Worm (Caenorhabditis elegans) whole organism, L4 larva: ENCODE results near the gene hrg-10.

Experiments
- F26F4.8 ChIP-seq: fragments of 200-800 bp; sonication (Bioruptor generic); conservative IDR thresholded peaks from 2 replicates; pipeline ENCODE4 v1.3.6; 2022; ENCODE audit warnings: missing genetic modification characterization, missing compliant biosample characterization
- T20F7.1 ChIP-seq: fragments of 200-800 bp; sonication (Bioruptor generic); optimal IDR thresholded peaks from 2 replicates; lab custom pipeline; 2018; ENCODE audit warnings: mild to moderate bottlenecking, missing genetic modification characterization, missing compliant biosample characterization
- Y5F2A.4 ChIP-seq: fragments of 200-800 bp; sonication (Bioruptor generic); optimal IDR thresholded peaks from 2 replicates; lab custom pipeline; 2018; ENCODE audit warnings: mild to moderate bottlenecking, missing genetic modification characterization, missing compliant biosample characterization
- ZK337.2 ChIP-seq: fragments of 200-800 bp; sonication (Bioruptor generic); IDR thresholded peaks from 2 replicates; pipeline ENCODE4 v1.3.6; 2022; ENCODE audit warnings: missing genetic modification reagents, missing genetic modification characterization, missing compliant biosample characterization
- ZK546.5 ChIP-seq, 2 experiments: sonication (generic microtip); optimal IDR thresholded peaks; 2 replicates each; lab custom pipeline; 2017; ENCODE audit warnings: missing biosample characterization in 2 of 2, missing genetic modification characterization in 2 of 2
- arid-1 ChIP-seq: fragments of 200-800 bp; sonication (Bioruptor generic); conservative IDR thresholded peaks from 2 replicates; pipeline ENCODE4 v1.3.6; 2022; ENCODE audit warnings: missing genetic modification reagents, missing genetic modification characterization, missing compliant biosample characterization
- ceh-32 ChIP-seq: sonication (generic microtip); optimal IDR thresholded peaks from 2 replicates; lab custom pipeline; 2016; ENCODE audit warnings: mild to moderate bottlenecking, missing genetic modification characterization, missing compliant biosample characterization; ENCODE audit not compliant: poor library complexity
- ces-1 ChIP-seq: fragments of 150-350 bp; sonication (generic microtip); optimal IDR thresholded peaks from 4 replicates; lab custom pipeline; 2014; ENCODE audit warnings: missing biosample characterization, missing genetic modification reagents, missing genetic modification characterization
- daf-12 ChIP-seq: fragments of 150-350 bp; optimal IDR thresholded peaks from 2 replicates; lab custom pipeline; 2014; ENCODE audit warnings: missing biosample characterization, missing genetic modification reagents, missing genetic modification characterization
- dmd-9 ChIP-seq: fragments of 200-800 bp; sonication (Bioruptor generic); IDR thresholded peaks from 2 replicates; pipeline ENCODE4 v1.3.6; 2022; ENCODE audit warnings: missing genetic modification reagents, missing genetic modification characterization, missing compliant biosample characterization
- dpl-1 ChIP-seq: fragments of 150-350 bp; optimal IDR thresholded peaks from 2 replicates; lab custom pipeline; 2014; ENCODE audit warnings: missing biosample characterization, missing genetic modification reagents, missing genetic modification characterization
- duxl-1 ChIP-seq: sonication (generic microtip); optimal IDR thresholded peaks from 2 replicates; lab custom pipeline; 2016; ENCODE audit warnings: mild to moderate bottlenecking, missing genetic modification characterization, moderate library complexity, missing compliant biosample characterization; ENCODE audit not compliant: poor library complexity
- egl-43 ChIP-seq: fragments of 200-800 bp; sonication (Bioruptor generic); IDR thresholded peaks from 2 replicates; pipeline ENCODE4 v1.3.6; 2022; ENCODE audit warnings: missing genetic modification reagents, missing genetic modification characterization, missing compliant biosample characterization
- hlh-30 ChIP-seq: sonication (generic microtip); optimal IDR thresholded peaks from 2 replicates; lab custom pipeline; 2017; ENCODE audit warnings: antibody characterized with exemption, mild to moderate bottlenecking, missing genetic modification characterization, missing compliant biosample characterization; ENCODE audit not compliant: insufficient read depth
- lin-1 ChIP-seq: fragments of 200-800 bp; sonication (Bioruptor generic); IDR thresholded peaks from 2 replicates; pipeline ENCODE4 v1.3.6; 2022; ENCODE audit warnings: missing genetic modification reagents, missing genetic modification characterization, missing compliant biosample characterization
- lir-3 ChIP-seq: sonication (generic microtip); optimal IDR thresholded peaks from 2 replicates; lab custom pipeline; 2016; ENCODE audit warnings: mild to moderate bottlenecking, missing genetic modification characterization, missing compliant biosample characterization
- lsy-2 ChIP-seq, 2 experiments: fragments of 150-350 bp in 1 of 2; sonication (generic microtip) in 1 of 2; optimal IDR thresholded peaks; 2 replicates each; lab custom pipeline; 2014 to 2017; ENCODE audit warnings: missing biosample characterization in 2 of 2, missing genetic modification characterization in 2 of 2
- mdl-1 ChIP-seq, 2 experiments: fragments of 150-350 bp in 1 of 2; sonication (generic microtip) in 1 of 2; optimal IDR thresholded peaks; 2 replicates each; lab custom pipeline; 2014 to 2017; ENCODE audit warnings: missing biosample characterization in 2 of 2, missing genetic modification characterization in 2 of 2
- mdt-29 ChIP-seq: fragments of 200-800 bp; sonication (Bioruptor generic); IDR thresholded peaks from 2 replicates; pipeline ENCODE4 v1.3.6; 2022; ENCODE audit warnings: missing genetic modification reagents, missing genetic modification characterization, missing compliant biosample characterization
- mes-2 ChIP-seq: sonication (generic microtip); optimal IDR thresholded peaks from 2 replicates; lab custom pipeline; 2016; ENCODE audit warnings: missing genotype, mild to moderate bottlenecking, missing genetic modification characterization, missing compliant biosample characterization; ENCODE audit not compliant: poor library complexity, severe bottlenecking
- nhr-10 ChIP-seq: fragments of 150-350 bp; optimal IDR thresholded peaks from 2 replicates; lab custom pipeline; 2014; ENCODE audit warnings: missing biosample characterization, missing genetic modification characterization
- nhr-11 ChIP-seq: fragments of 150-350 bp; optimal IDR thresholded peaks from 2 replicates; lab custom pipeline; 2014; ENCODE audit warnings: missing biosample characterization, missing genetic modification characterization
- nhr-111 ChIP-seq: fragments of 200-800 bp; sonication (Bioruptor generic); optimal IDR thresholded peaks from 2 replicates; lab custom pipeline; 2018; ENCODE audit warnings: mild to moderate bottlenecking, missing genetic modification characterization, missing compliant biosample characterization
- nhr-237 ChIP-seq: sonication (generic microtip); optimal IDR thresholded peaks from 2 replicates; lab custom pipeline; 2017; ENCODE audit warnings: missing biosample characterization, missing genetic modification characterization
- nhr-41 ChIP-seq: fragments of 200-800 bp; sonication (Bioruptor generic); IDR thresholded peaks from 2 replicates; pipeline ENCODE4 v1.3.6; 2022; ENCODE audit warnings: missing genetic modification reagents, missing genetic modification characterization, missing compliant biosample characterization
- nhr-48 ChIP-seq: sonication (generic microtip); optimal IDR thresholded peaks from 2 replicates; lab custom pipeline; 2016; ENCODE audit warnings: mild to moderate bottlenecking, missing genetic modification characterization, missing compliant biosample characterization
- nhr-6 ChIP-seq: fragments of 150-350 bp; optimal IDR thresholded peaks from 2 replicates; lab custom pipeline; 2014; ENCODE audit warnings: missing biosample characterization, missing genetic modification characterization
- pha-4 ChIP-seq, 2 experiments: fragments of 150-350 bp in 1 of 2; fragments of 200-800 bp in 1 of 2; sonication (Bioruptor generic) in 1 of 2; IDR thresholded peaks in 1 of 2; optimal IDR thresholded peaks in 1 of 2; 2 replicates each; pipeline versions ENCODE4 v1.3.6 to Lab custom; 2014 to 2022; ENCODE audit warnings: missing genetic modification characterization in 2 of 2, missing genetic modification reagents in 2 of 2, missing biosample characterization in 1 of 2, missing compliant biosample characterization in 1 of 2
- php-3 ChIP-seq: fragments of 200-800 bp; sonication (Bioruptor generic); IDR thresholded peaks from 2 replicates; pipeline ENCODE4 v1.3.6; 2022; ENCODE audit warnings: missing genetic modification reagents, missing genetic modification characterization, missing compliant biosample characterization
- rbr-2 ChIP-seq: sonication (generic microtip); optimal IDR thresholded peaks from 2 replicates; lab custom pipeline; 2016; ENCODE audit warnings: missing genotype, missing genetic modification characterization, missing compliant biosample characterization
- saeg-2 ChIP-seq: fragments of 200-800 bp; sonication (Bioruptor generic); IDR thresholded peaks from 2 replicates; pipeline ENCODE4 v1.3.6; 2022; ENCODE audit warnings: missing genetic modification reagents, missing genetic modification characterization, missing compliant biosample characterization
- set-16 ChIP-seq: fragments of 200-800 bp; sonication (Bioruptor generic); IDR thresholded peaks from 2 replicates; pipeline ENCODE4 v1.3.6; 2022; ENCODE audit warnings: missing genetic modification reagents, missing genetic modification characterization, missing compliant biosample characterization
- skn-1 ChIP-seq: fragments of 150-350 bp; optimal IDR thresholded peaks from 2 replicates; lab custom pipeline; 2014; ENCODE audit warnings: missing biosample characterization, missing genetic modification characterization
- snpc-1.2 ChIP-seq: fragments of 200-800 bp; sonication (Bioruptor generic); IDR thresholded peaks from 2 replicates; pipeline ENCODE4 v1.3.6; 2022; ENCODE audit warnings: missing genetic modification reagents, missing genetic modification characterization, missing compliant biosample characterization
- tag-97 ChIP-seq: fragments of 200-800 bp; sonication (Bioruptor generic); IDR thresholded peaks from 2 replicates; pipeline ENCODE4 v1.3.6; 2022; ENCODE audit warnings: missing genetic modification characterization, missing compliant biosample characterization
- tra-1 ChIP-seq: fragments of 200-800 bp; sonication (Bioruptor generic); IDR thresholded peaks from 2 replicates; pipeline ENCODE4 v1.3.6; 2022; ENCODE audit warnings: missing genetic modification reagents, missing genetic modification characterization, missing compliant biosample characterization
- unc-130 ChIP-seq: sonication (generic microtip); optimal IDR thresholded peaks from 2 replicates; lab custom pipeline; 2016; ENCODE audit warnings: missing genetic modification reagents, missing genetic modification characterization, missing compliant biosample characterization
- unc-39 ChIP-seq: sonication (generic microtip); optimal IDR thresholded peaks from 2 replicates; lab custom pipeline; 2017; ENCODE audit warnings: missing biosample characterization, missing genetic modification characterization
- vab-7 ChIP-seq: fragments of 200-800 bp; sonication (Bioruptor generic); IDR thresholded peaks from 2 replicates; pipeline ENCODE4 v1.3.6; 2022; ENCODE audit warnings: missing genetic modification reagents, missing genetic modification characterization, missing compliant biosample characterization
- zfp-2 ChIP-seq: sonication (generic microtip); optimal IDR thresholded peaks from 2 replicates; lab custom pipeline; 2016; ENCODE audit warnings: mild to moderate bottlenecking, missing genetic modification characterization, missing compliant biosample characterization
- ztf-11 ChIP-seq: fragments of 150-350 bp; optimal IDR thresholded peaks from 2 replicates; lab custom pipeline; 2014; ENCODE audit warnings: missing biosample characterization, missing genetic modification characterization

Gene hrg-10

ce11 chrV:18967479-18968056 is 10.5 kb upstream of the hrg-10 start, which contains the start of gene Y39B6A.43 (continued):
- peak; percentile 31 for TF ChIP-seq ceh-32 (tag; lab: Kevin White, UChicago)
- TF ChIP-seq zfp-2, result peak; percentile 81
- peak; percentile 80 for TF ChIP-seq Y5F2A.4 (GFP tag; lab: Kevin White, UChicago)
- TF ChIP-seq egl-43 (GFP tag; lab: Robert Waterston, UW), result peak; percentile 93
- TF ChIP-seq lsy-2 (tag; optimal IDR thresholded peaks at IDR 0.05; lab: Kevin White, UChicago), result peak; percentile 91 to 97
- TF ChIP-seq rbr-2, result peak; percentile 96
- TF ChIP-seq mdl-1 (tag; optimal IDR thresholded peaks at IDR 0.05; lab: Kevin White, UChicago), result peak in 1 of 2 experiments; percentile 58
- peak; percentile 91 for TF ChIP-seq T20F7.1 (GFP tag; lab: Kevin White, UChicago)
- TF ChIP-seq nhr-41 (GFP tag; lab: Robert Waterston, UW), result peak; percentile 83
- peak; percentile 97 for TF ChIP-seq tra-1 (GFP tag; lab: Robert Waterston, UW)
- TF ChIP-seq set-16, result peak; percentile 64
- TF ChIP-seq ZK337.2, result peak; percentile 84
- TF ChIP-seq dmd-9 (GFP tag; lab: Robert Waterston, UW), result peak; percentile 96
- peak; percentile 92 for TF ChIP-seq saeg-2
- peak in 1 of 2 experiments; percentile 68 for TF ChIP-seq ZK546.5 (tag; optimal IDR thresholded peaks at IDR 0.05; lab: Kevin White, UChicago)
- peak; percentile 97 for TF ChIP-seq arid-1
- TF ChIP-seq nhr-11 (tag; lab: Kevin White, UChicago), result peak; percentile 88
- peak; percentile 96 for TF ChIP-seq duxl-1 (tag; lab: Kevin White, UChicago)
- peak; percentile 98 for TF ChIP-seq mes-2 (tag; lab: Kevin White, UChicago)
- TF ChIP-seq php-3, result peak; percentile 81
- TF ChIP-seq F26F4.8 (GFP tag; lab: Robert Waterston, UW), result no peak
- 0 out of 2 replicates have a peak, but pooled peaks have one; percentile 28 for TF ChIP-seq tag-97
- peak; percentile 90 for TF ChIP-seq hlh-30 (tag; lab: Kevin White, UChicago)
- no peak for TF ChIP-seq unc-39 (tag; lab: Kevin White, UChicago)
- TF ChIP-seq daf-12 (tag; lab: Kevin White, UChicago), result no peak
- peak; percentile 99 for TF ChIP-seq dpl-1
- TF ChIP-seq ces-1 (GFP tag; lab: Kevin White, UChicago), result peak; percentile 78
- peak; percentile 80 for TF ChIP-seq skn-1 (tag; lab: Kevin White, UChicago)
- peak; percentile 70 for TF ChIP-seq nhr-237 (tag; lab: Kevin White, UChicago)
- TF ChIP-seq lin-1, result peak; percentile 86
- TF ChIP-seq snpc-1.2 (GFP tag; lab: Robert Waterston, UW), result peak; percentile 86
- TF ChIP-seq unc-130 (GFP tag; lab: Kevin White, UChicago), result peak; percentile 93
- TF ChIP-seq nhr-6 (tag; lab: Kevin White, UChicago), result peak; percentile 94

- TF ChIP-seq php-3 (no peak), nhr-10 (tag; lab: Kevin White, UChicago) (no peak), lsy-2 (tag; optimal IDR thresholded peaks at IDR 0.05; lab: Kevin White, UChicago) (no peak), nhr-111 (GFP tag; lab: Kevin White, UChicago) (no peak), lir-3 (tag; lab: Kevin White, UChicago) (no peak), nhr-48 (tag; lab: Kevin White, UChicago) (no peak), pha-4 (GFP tag; IDR thresholded peaks at IDR 0.05; lab: Robert Waterston, UW) (no peak), pha-4 (tag; optimal IDR thresholded peaks at IDR 0.05; lab: Kevin White, UChicago) (no peak), vab-7 (GFP tag; lab: Robert Waterston, UW) (no peak), mdt-29 (GFP tag; lab: Robert Waterston, UW) (no peak), ztf-11 (no peak)
Observed at ce11 chrV:18960072-18960471, 3.0 kb upstream of the hrg-10 start, which contains the start of gene ztf-20. Gene ztf-20, minus strand, starts transcription at chrV:18960172.
